Fruit fly (Drosophila melanogaster) Kc167 (cell line): ENCODE measurements around the gene ImpE3.

Experiments
- Myc ChIP-seq: fragments of >200 bp; optimal IDR thresholded peaks from 2 replicates; lab custom pipeline; 2017; ENCODE audit warnings: missing external identifiers
- Sin3A ChIP-seq: fragments of >200 bp; optimal IDR thresholded peaks from 2 replicates; lab custom pipeline; 2018; ENCODE audit warnings: missing external identifiers
- h ChIP-seq: fragments of >200 bp; optimal IDR thresholded peaks from 3 replicates; lab custom pipeline; 2018; ENCODE audit warnings: missing external identifiers
- insv ChIP-seq: fragments of >200 bp; optimal IDR thresholded peaks from 3 replicates; lab custom pipeline; 2018; ENCODE audit warnings: missing external identifiers
- psq ChIP-seq: fragments of >200 bp; optimal IDR thresholded peaks from 2 replicates; lab custom pipeline; 2017; ENCODE audit warnings: missing external identifiers
- ttk ChIP-seq: sonication (Bioruptor generic); optimal IDR thresholded peaks from 2 replicates; lab custom pipeline; 2017; ENCODE audit warnings: missing external identifiers

The ImpE3 gene

DNA sequence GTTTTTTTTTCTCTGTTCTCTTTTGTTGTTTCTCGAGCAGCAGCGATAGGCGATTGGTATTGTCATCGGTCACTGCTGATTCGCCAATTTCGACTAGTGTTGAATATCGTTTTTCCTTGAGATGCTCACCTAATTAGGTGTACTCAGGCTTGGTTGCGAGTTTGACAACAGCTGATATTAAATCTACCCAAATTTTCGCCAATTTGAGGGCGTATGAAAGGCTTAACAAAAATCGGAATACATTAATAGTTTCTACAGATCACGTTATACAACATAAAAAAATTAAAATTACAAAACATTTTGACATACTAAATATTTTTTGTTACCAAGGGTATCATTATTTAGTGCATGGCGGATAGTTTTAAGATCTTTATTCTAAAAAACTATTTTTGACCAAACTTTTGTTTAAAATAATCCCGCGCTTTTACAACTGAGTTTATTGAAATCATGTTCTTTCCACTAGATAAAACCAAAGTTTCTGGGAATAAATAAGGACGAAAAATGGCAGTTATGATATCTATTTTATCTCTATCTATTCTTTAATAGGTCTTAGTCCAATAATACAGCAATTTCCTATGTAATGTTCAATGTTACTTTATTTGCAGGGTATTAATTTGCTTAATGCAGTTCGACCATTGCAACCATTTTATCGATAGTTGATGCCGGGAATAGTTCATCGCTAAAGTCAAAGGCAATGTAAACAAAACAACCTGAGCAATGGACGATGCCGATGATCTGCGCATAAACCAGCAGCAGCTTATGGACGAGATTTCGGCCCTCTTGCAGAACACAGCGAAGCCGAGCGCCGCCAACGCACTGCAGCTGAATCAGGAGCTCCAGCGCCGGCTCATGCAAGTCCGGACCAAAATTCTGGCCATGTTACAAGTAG, 16.0 kb downstream of the ImpE3 start, which contains the start of the genes CG10435 and Pbp95:
CG10435 (minus strand) TSS at position 81 of the 889 bp plus-strand sequence.
Pbp95 (plus strand) TSS at position 671 of the 889 bp plus-strand sequence.
- TF ChIP-seq Myc (lab: Kevin White, UChicago) (no peak), ttk (lab: Kevin White, UChicago) (no peak), Sin3A (no peak), insv (lab: Kevin White, UChicago) (no peak), h (lab: Kevin White, UChicago) (no peak), psq (lab: Kevin White, UChicago) (no peak)

DNA sequence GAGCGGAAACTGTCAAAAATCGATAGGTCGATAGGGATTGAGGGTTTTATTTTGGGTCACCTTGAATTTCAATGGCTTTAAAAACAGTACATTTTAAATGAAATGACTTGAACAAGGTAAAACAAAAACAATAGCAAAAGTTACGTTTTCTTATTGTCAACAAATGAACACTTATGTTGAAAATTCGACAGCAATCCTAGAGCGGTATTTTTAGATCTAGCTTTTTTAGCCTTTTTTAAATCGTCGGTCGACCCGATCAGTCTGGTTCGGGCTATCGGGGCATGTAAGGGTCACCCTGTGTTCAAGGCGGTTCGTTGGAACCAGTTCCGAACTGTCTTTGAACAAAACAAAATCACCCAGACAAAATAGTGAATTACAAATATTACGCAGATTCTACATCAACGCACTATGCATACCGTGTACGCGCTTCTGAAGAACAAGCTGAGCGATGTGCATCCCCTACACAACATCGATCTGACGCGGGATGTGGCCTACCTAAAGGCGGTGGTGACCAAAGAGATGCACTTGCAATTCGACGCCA, 20.2 kb downstream of the ImpE3 start, which contains the start of the genes CG11052 and CG3223:
CG11052 (minus strand) TSS at position 218 of the 541 bp plus-strand sequence.
CG3223 (plus strand) TSS at position 321 of the 541 bp plus-strand sequence.
- TF ChIP-seq Myc (lab: Kevin White, UChicago) (no peak), ttk (lab: Kevin White, UChicago) (no peak), insv (lab: Kevin White, UChicago) (no peak), Sin3A (no peak), h (lab: Kevin White, UChicago) (no peak), psq (lab: Kevin White, UChicago) (no peak)

DNA sequence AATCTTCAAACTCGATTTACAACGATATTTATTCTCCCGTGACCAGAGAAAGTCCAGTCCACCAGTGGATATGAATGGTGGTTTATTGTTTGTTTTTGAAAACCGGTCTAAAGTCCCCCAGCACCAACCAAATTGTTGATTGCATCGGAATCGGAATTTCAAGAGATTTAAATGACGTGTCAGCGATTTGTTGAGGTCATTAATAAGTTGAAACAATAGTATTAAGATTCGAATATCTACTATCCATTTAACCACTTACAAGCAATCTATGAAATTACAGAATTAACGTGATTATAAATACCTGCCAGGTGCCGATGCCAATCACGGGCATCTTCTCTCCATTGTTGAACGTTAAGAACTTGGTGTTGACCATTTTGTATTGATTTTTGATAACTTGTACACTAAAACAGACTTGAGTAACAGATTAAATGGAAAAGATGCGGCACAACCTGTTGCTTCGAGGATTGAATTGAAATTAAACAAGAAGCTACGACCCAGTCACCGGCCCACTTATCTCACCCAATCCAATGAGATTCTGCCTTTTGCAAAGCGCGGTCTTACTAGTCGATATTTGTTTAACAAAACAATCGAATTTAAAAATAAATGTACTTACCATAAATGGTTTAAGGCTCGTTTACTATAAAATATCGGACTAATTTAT, 21.6 kb downstream of the ImpE3 start, which contains the start of gene CG2767:
CG2767 (minus strand) TSS at position 516 of the 661 bp plus-strand sequence.
- no peak for TF ChIP-seq insv (lab: Kevin White, UChicago)
- no peak for TF ChIP-seq ttk (lab: Kevin White, UChicago)
- TF ChIP-seq Sin3A: no peak
- no peak for TF ChIP-seq Myc (lab: Kevin White, UChicago)
- no peak for TF ChIP-seq psq (lab: Kevin White, UChicago)
- TF ChIP-seq h (lab: Kevin White, UChicago): no peak

DNA sequence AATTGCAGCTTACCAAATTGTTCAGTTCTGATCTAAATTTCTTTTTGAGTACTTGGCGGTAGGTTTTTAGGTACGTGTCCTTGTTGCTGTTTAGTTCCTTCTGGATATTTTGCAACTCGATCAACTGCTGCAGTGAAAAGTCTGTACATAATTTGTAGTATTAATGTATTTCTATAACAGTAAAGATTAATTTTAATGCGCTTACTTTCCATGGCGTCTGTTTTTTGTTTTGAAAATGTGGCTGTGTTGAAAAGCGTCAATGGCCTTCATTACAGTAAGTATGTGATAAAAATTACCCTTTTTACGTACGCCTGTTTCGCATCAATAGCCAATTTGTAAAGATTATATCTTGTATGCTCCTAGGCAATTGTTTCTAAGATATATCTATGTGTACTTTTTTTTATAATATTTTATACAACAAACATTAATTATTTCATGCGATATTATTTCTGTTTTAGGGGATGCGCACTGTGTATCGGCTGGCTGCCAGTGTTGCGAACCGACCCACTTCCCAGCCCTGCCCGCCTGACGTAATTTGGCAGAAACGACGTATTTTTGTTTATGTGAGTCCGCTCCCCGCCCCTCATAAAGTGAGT, 28.2 kb downstream of the ImpE3 start, which contains the start of the genes Kmn2 and CG2698:
Kmn2 (minus strand) TSS at position 236 of the 596 bp plus-strand sequence.
CG2698 (plus strand) TSS at position 489 of the 596 bp plus-strand sequence.
- TF ChIP-seq ttk (lab: Kevin White, UChicago) (no peak), Sin3A (no peak), insv (lab: Kevin White, UChicago) (no peak), h (lab: Kevin White, UChicago) (no peak), psq (lab: Kevin White, UChicago) (no peak), Myc (lab: Kevin White, UChicago) (no peak)

DNA sequence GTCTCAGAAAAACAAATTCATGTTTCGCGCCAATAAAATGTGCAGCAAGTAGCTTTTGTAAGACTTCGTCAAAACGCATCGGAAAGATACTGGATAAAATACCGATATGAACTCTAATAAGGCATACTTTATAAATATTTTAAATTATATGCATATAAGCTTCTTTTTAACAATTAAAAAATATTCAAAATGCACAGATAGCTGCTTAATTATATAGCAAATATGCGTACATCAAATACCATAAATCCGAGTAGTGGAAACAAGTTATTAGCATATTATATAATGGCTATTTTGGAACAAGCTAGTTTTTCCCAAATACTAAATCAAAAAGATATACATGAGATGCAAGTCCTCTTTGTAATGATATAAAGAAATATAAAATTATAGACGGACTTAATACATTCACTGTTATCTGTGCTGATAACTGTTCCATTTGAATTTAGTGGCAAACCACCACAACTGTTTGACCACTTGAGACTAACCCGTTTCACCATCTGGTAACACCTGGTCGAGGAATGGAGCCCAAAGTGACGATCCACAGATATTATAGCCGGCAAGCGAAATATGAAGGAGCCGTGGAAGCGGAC, 29.7 kb downstream of the ImpE3 start, which contains the start of gene PIG-H:
PIG-H (plus strand) TSS at position 303 of the 587 bp plus-strand sequence.
- TF ChIP-seq psq (lab: Kevin White, UChicago) (no peak), Sin3A (no peak), ttk (lab: Kevin White, UChicago) (no peak), insv (lab: Kevin White, UChicago) (no peak), Myc (lab: Kevin White, UChicago) (no peak), h (lab: Kevin White, UChicago) (no peak)

DNA sequence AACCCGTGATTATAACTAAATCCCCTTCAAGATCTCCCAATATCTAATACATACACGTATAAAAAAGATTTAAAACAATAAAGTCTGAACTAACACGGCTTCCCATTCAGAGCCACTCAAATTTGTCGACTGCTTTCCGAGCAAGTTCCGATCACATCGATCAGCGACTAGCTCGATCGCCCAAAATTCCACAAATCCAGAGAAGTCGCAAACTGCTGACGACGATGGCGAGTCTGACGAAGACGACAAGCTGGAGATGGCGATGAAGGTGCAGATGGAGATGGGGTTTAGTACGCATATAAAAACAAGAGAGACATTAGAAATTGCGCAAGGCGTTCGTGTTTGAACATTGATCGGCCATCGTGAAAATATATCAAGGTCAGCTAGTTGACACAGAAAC, 30.6 kb downstream of the ImpE3 start:
- TF ChIP-seq h (lab: Kevin White, UChicago) (no peak), psq (lab: Kevin White, UChicago) (no peak), Myc (lab: Kevin White, UChicago) (no peak), Sin3A (no peak), ttk (lab: Kevin White, UChicago) (no peak), insv (lab: Kevin White, UChicago) (no peak)

DNA sequence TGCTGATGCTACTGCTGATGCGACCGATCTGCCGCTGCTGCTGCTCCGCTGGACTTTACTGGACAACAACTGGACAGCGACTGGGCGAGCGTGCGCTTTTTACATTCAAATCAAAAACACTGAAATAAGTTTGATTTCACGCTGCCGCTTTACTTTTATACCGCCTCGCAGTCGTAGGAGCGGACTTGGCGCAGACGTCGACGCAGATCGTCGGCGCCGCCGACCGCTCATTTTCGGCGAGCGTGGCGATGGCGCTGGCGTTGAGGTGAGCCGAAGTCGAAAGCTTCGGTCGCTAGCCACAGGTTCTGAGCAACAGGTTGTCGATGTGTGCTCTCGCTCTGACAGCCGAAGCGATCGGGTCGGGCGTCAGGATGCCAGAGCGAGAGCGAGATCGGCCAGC, 33.6 kb downstream of the ImpE3 start, which contains the start of gene Elovl7:
Elovl7 (minus strand) TSS at position 131 of the 400 bp plus-strand sequence.
- TF ChIP-seq Sin3A (no peak), ttk (lab: Kevin White, UChicago) (no peak), Myc (lab: Kevin White, UChicago) (no peak), insv (lab: Kevin White, UChicago) (no peak), h (lab: Kevin White, UChicago) (no peak), psq (lab: Kevin White, UChicago) (no peak)

DNA sequence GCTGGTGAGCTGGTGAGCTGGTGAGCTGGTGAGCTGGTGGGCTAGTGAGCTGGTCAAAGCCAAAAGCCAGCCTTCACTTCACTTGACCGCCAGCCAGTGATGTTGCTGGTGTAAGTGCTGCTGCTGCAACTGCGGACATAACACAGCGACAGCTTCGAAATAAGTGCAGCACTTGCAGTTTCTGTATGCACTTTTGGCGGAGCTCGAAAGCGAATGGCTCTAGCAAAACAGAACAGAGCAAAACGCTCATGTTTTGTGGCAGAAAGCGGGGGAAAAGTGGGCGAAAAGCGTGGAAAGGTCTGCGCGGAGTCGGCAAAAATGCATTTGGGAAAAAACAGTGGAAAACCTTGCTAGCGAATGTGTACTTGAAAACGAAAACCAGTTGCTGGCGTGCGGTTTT, 34.7 kb downstream of the ImpE3 start:
- TF ChIP-seq insv (lab: Kevin White, UChicago) (no peak), ttk (lab: Kevin White, UChicago) (no peak), h (lab: Kevin White, UChicago) (no peak), psq (lab: Kevin White, UChicago) (no peak), Myc (lab: Kevin White, UChicago) (no peak), Sin3A (no peak)

DNA sequence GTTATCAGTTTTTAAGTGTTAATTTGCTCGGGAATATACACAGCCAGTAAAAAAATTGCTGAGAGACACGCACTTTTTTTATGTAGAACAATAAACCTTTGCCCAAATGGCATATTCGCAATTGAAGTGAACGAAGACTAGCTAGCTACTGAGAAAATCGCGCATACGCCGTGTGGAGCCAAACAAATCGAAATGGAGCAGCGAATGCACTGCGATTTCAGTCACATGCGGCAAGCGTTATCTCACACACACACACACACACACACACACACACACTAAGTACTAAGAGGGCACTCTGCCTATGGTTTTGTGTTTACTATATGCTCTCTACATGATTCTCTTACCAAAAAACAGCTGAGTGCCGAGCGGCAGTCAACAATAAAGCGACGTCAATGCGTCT, 35.8 kb downstream of the ImpE3 start:
- TF ChIP-seq insv (lab: Kevin White, UChicago): no peak
- no peak for TF ChIP-seq psq (lab: Kevin White, UChicago)
- no peak for TF ChIP-seq Sin3A
- TF ChIP-seq Myc (lab: Kevin White, UChicago): no peak
- TF ChIP-seq ttk (lab: Kevin White, UChicago): no peak
- TF ChIP-seq h (lab: Kevin White, UChicago): no peak

DNA sequence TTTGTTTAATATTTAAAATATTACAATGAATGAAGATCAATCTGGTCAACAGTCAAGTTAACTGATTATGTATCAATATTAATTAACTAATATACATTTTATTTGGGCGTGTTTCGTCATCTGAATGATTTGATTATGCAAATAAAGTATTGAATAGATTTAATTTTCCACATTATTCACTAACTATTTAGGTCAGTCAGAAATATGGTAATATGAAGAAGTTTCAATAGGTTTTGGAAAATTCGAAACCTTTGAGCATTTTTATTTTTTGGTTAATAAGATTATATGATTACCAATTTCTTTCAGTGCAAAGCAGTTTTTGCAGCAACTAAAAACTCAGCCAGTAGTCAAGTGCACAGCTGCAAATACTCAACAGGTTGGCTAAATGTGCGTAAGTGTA, 37.2 kb downstream of the ImpE3 start:
- TF ChIP-seq Sin3A (no peak), h (lab: Kevin White, UChicago) (no peak), Myc (lab: Kevin White, UChicago) (no peak), insv (lab: Kevin White, UChicago) (no peak), ttk (lab: Kevin White, UChicago) (no peak), psq (lab: Kevin White, UChicago) (no peak)
